Worm (Caenorhabditis elegans) whole organism, midembryonic: ENCODE measurements around the gene F14D7.3.

ENCODE experiments used
- T22C8.4 ChIP-seq: fragments of 200-800 bp; sonication (Bioruptor generic); IDR thresholded peaks from 2 replicates; pipeline ENCODE4 v1.3.6; 2022; ENCODE audit warnings: missing genetic modification characterization, missing compliant biosample characterization
- cog-1 ChIP-seq: sonication (generic microtip); optimal IDR thresholded peaks from 2 replicates; lab custom pipeline; 2016; ENCODE audit warnings: missing genetic modification characterization, missing compliant biosample characterization
- flt-1 ChIP-seq: fragments of 200-800 bp; sonication (Bioruptor generic); IDR thresholded peaks from 2 replicates; pipeline ENCODE4 v1.3.6; 2022; ENCODE audit warnings: missing genetic modification characterization, missing compliant biosample characterization
- klf-2 ChIP-seq: fragments of 200-800 bp; sonication (Bioruptor generic); conservative IDR thresholded peaks from 2 replicates; pipeline ENCODE4 v1.3.6; 2022; ENCODE audit warnings: missing genetic modification reagents, missing genetic modification characterization, missing compliant biosample characterization
- med-1 ChIP-seq: sonication (generic microtip); optimal IDR thresholded peaks from 2 replicates; lab custom pipeline; 2017; ENCODE audit warnings: missing genetic modification characterization, mild to moderate bottlenecking, missing compliant biosample characterization, antibody characterized with exemption, missing genetic modification reagents; ENCODE audit not compliant: insufficient read depth
- ztf-23 ChIP-seq: fragments of 200-800 bp; sonication (Bioruptor generic); IDR thresholded peaks from 2 replicates; pipeline ENCODE4 v1.3.6; 2022; ENCODE audit warnings: missing genetic modification reagents, missing genetic modification characterization, missing compliant biosample characterization
- ztf-29 ChIP-seq: fragments of 200-800 bp; sonication (Bioruptor generic); IDR thresholded peaks from 2 replicates; pipeline ENCODE4 v1.3.6; 2022; ENCODE audit warnings: missing genetic modification reagents, missing genetic modification characterization, missing compliant biosample characterization

- TF ChIP-seq med-1 (GFP tag; lab: Kevin White, UChicago): no peak
- TF ChIP-seq cog-1 (tag; lab: Kevin White, UChicago): no peak
- TF ChIP-seq klf-2 (GFP tag; lab: Robert Waterston, UW): no peak
- TF ChIP-seq flt-1 (GFP tag; lab: Robert Waterston, UW): no peak
- TF ChIP-seq ztf-29 (GFP tag; lab: Robert Waterston, UW): no peak
- TF ChIP-seq ztf-23 (GFP tag; lab: Robert Waterston, UW): no peak
- no peak for TF ChIP-seq T22C8.4 (GFP tag; lab: Robert Waterston, UW)
Measured at ce11 chrV:14311115-14311514, 14.5 kb downstream of the F14D7.3 start, which contains the start of gene ddn-3.
